Worm (Caenorhabditis elegans) whole organism, L1 larva: ENCODE results near the gene Y32G9A.12.

Experiments
- C34B4.2 ChIP-seq: sonication (generic microtip); optimal IDR thresholded peaks from 2 replicates; lab custom pipeline; 2017; ENCODE audit warnings: mild to moderate bottlenecking, missing genetic modification characterization, missing compliant biosample characterization
- F16B12.6 ChIP-seq: fragments of 150-350 bp; optimal IDR thresholded peaks from 2 replicates; lab custom pipeline; 2014; ENCODE audit warnings: missing biosample characterization, missing genetic modification characterization
- ama-1 ChIP-seq: fragments of 150-350 bp; optimal IDR thresholded peaks from 2 replicates; lab custom pipeline; 2014
- ceh-63 ChIP-seq: fragments of 200-800 bp; sonication (Bioruptor generic); optimal IDR thresholded peaks from 2 replicates; lab custom pipeline; 2018; ENCODE audit warnings: mild to moderate bottlenecking, missing genetic modification characterization, missing compliant biosample characterization
- ces-1 ChIP-seq: fragments of 150-350 bp; optimal IDR thresholded peaks from 2 replicates; lab custom pipeline; 2014; ENCODE audit warnings: missing biosample characterization, missing genetic modification reagents, missing genetic modification characterization
- efl-1 ChIP-seq, 4 experiments: fragments of 150-350 bp; optimal IDR thresholded peaks in 3 of 4; peaks in 1 of 4; 1 replicate in 1 of 4; 2 replicates in 3 of 4; lab custom pipeline; 2014; ENCODE audit warnings: missing biosample characterization in 2 of 4, missing genetic modification characterization in 2 of 4, missing genetic modification reagents in 2 of 4
- egl-13 ChIP-seq: sonication (generic microtip); optimal IDR thresholded peaks from 2 replicates; lab custom pipeline; 2016; ENCODE audit warnings: missing genotype, missing genetic modification reagents, missing genetic modification characterization, missing compliant biosample characterization
- egl-27 ChIP-seq, 2 experiments: fragments of 150-350 bp in 1 of 2; sonication (generic microtip); optimal IDR thresholded peaks; 3 replicates each; lab custom pipeline; 2017 to 2018; ENCODE audit warnings: missing biosample characterization in 2 of 2, missing genetic modification characterization in 2 of 2, missing genetic modification reagents in 2 of 2
- elt-2 ChIP-seq: sonication (generic microtip); optimal IDR thresholded peaks from 2 replicates; lab custom pipeline; 2016; ENCODE audit warnings: missing genetic modification characterization, mild to moderate bottlenecking, inconsistent platforms, missing compliant biosample characterization, missing genetic modification reagents
- ets-5 ChIP-seq: fragments of 200-800 bp; sonication (Bioruptor generic); IDR thresholded peaks from 2 replicates; pipeline ENCODE4 v1.3.6; 2022; ENCODE audit warnings: missing genetic modification characterization, missing compliant biosample characterization
- fkh-4 ChIP-seq: sonication (generic microtip); optimal IDR thresholded peaks from 2 replicates; lab custom pipeline; 2016; ENCODE audit warnings: missing compliant biosample characterization, missing genetic modification characterization, borderline replicate concordance
- fkh-8 ChIP-seq: sonication (generic microtip); optimal IDR thresholded peaks from 2 replicates; lab custom pipeline; 2016; ENCODE audit warnings: mild to moderate bottlenecking, missing genetic modification characterization, missing compliant biosample characterization
- hlh-17 ChIP-seq: fragments of 200-800 bp; sonication (Bioruptor generic); optimal IDR thresholded peaks from 2 replicates; lab custom pipeline; 2018; ENCODE audit warnings: missing genetic modification characterization, mild to moderate bottlenecking, missing compliant biosample characterization, moderate library complexity, borderline replicate concordance
- jun-1 ChIP-seq: fragments of 150-350 bp; optimal IDR thresholded peaks from 2 replicates; lab custom pipeline; 2014; ENCODE audit warnings: missing biosample characterization, missing genetic modification reagents, missing genetic modification characterization
- lin-13 ChIP-seq: fragments of 150-350 bp; optimal IDR thresholded peaks from 2 replicates; lab custom pipeline; 2014; ENCODE audit warnings: missing biosample characterization, missing genetic modification reagents, missing genetic modification characterization
- lin-15B ChIP-seq: fragments of 150-350 bp; sonication (generic microtip); optimal IDR thresholded peaks from 3 replicates; lab custom pipeline; 2014; ENCODE audit warnings: missing biosample characterization, missing genetic modification characterization
- lin-35 ChIP-seq, 2 experiments: fragments of 150-350 bp; optimal IDR thresholded peaks; 2 replicates each; lab custom pipeline; 2014; ENCODE audit warnings: missing biosample characterization in 2 of 2, missing genetic modification characterization in 2 of 2, missing genetic modification reagents in 2 of 2
- lir-3 ChIP-seq: sonication (generic microtip); optimal IDR thresholded peaks from 2 replicates; lab custom pipeline; 2016; ENCODE audit warnings: mild to moderate bottlenecking, missing genetic modification characterization, moderate library complexity, missing compliant biosample characterization; ENCODE audit not compliant: poor library complexity
- lsy-2 ChIP-seq, 2 experiments: fragments of 150-350 bp; optimal IDR thresholded peaks; 2 replicates each; lab custom pipeline; 2014; ENCODE audit warnings: missing biosample characterization in 2 of 2, missing genetic modification characterization in 2 of 2
- mab-9 ChIP-seq: fragments of 200-800 bp; sonication (Bioruptor generic); IDR thresholded peaks from 2 replicates; pipeline ENCODE4 v1.3.6; 2022; ENCODE audit warnings: missing genetic modification reagents, missing genetic modification characterization, missing compliant biosample characterization
- mef-2 ChIP-seq: fragments of 150-350 bp; optimal IDR thresholded peaks from 2 replicates; lab custom pipeline; 2014; ENCODE audit warnings: missing biosample characterization, missing genetic modification characterization
- nhr-12 ChIP-seq: sonication (generic microtip); optimal IDR thresholded peaks from 2 replicates; lab custom pipeline; 2017; ENCODE audit warnings: missing biosample characterization, missing genetic modification characterization
- nhr-19 ChIP-seq: fragments of 200-800 bp; sonication (Bioruptor generic); conservative IDR thresholded peaks from 2 replicates; pipeline ENCODE4 v1.3.6; 2022; ENCODE audit warnings: missing genetic modification characterization, missing compliant biosample characterization
- nhr-84 ChIP-seq: sonication (generic microtip); optimal IDR thresholded peaks from 2 replicates; lab custom pipeline; 2017; ENCODE audit warnings: missing biosample characterization, missing genetic modification characterization
- nhr-90 ChIP-seq: sonication (generic microtip); optimal IDR thresholded peaks from 2 replicates; lab custom pipeline; 2016; ENCODE audit warnings: mild to moderate bottlenecking, missing genetic modification characterization, missing compliant biosample characterization; ENCODE audit not compliant: poor library complexity
- pag-3 ChIP-seq: sonication (generic microtip); optimal IDR thresholded peaks from 2 replicates; lab custom pipeline; 2017; ENCODE audit warnings: missing genetic modification characterization, mild to moderate bottlenecking, missing compliant biosample characterization, antibody characterized with exemption, borderline replicate concordance; ENCODE audit not compliant: insufficient read depth
- pqm-1 ChIP-seq: sonication (generic microtip); optimal IDR thresholded peaks from 3 replicates; lab custom pipeline; 2017; ENCODE audit warnings: missing biosample characterization, missing genetic modification characterization
- rnt-1 ChIP-seq: sonication (generic microtip); optimal IDR thresholded peaks from 2 replicates; lab custom pipeline; 2016; ENCODE audit warnings: mild to moderate bottlenecking, missing genetic modification characterization, moderate library complexity, missing compliant biosample characterization
- snpc-4 ChIP-seq: fragments of 150-350 bp; optimal IDR thresholded peaks from 2 replicates; lab custom pipeline; 2014; ENCODE audit warnings: missing biosample characterization, missing genetic modification characterization
- snu-23 ChIP-seq: sonication (generic microtip); optimal IDR thresholded peaks from 2 replicates; lab custom pipeline; 2016; ENCODE audit warnings: missing genetic modification characterization, missing compliant biosample characterization
- sox-4 ChIP-seq: sonication (generic microtip); optimal IDR thresholded peaks from 2 replicates; lab custom pipeline; 2016; ENCODE audit warnings: missing genetic modification characterization, missing compliant biosample characterization
- swsn-7 ChIP-seq: sonication (generic microtip); optimal IDR thresholded peaks from 2 replicates; lab custom pipeline; 2016; ENCODE audit warnings: missing genetic modification characterization, missing compliant biosample characterization
- tbx-2 ChIP-seq: sonication (generic microtip); optimal IDR thresholded peaks from 2 replicates; lab custom pipeline; 2016; ENCODE audit warnings: missing genetic modification characterization, missing compliant biosample characterization
- unc-30 ChIP-seq: sonication (generic microtip); optimal IDR thresholded peaks from 2 replicates; lab custom pipeline; 2017; ENCODE audit warnings: missing biosample characterization, missing genetic modification characterization
- unc-62 ChIP-seq: fragments of 150-350 bp; optimal IDR thresholded peaks from 2 replicates; lab custom pipeline; 2014; ENCODE audit warnings: missing biosample characterization, missing genetic modification reagents, missing genetic modification characterization
- xbp-1 ChIP-seq: sonication (generic microtip); optimal IDR thresholded peaks from 2 replicates; lab custom pipeline; 2016; ENCODE audit warnings: missing genetic modification characterization, missing compliant biosample characterization
- zag-1 ChIP-seq: fragments of 150-350 bp; optimal IDR thresholded peaks from 2 replicates; lab custom pipeline; 2014; ENCODE audit warnings: missing biosample characterization, missing genetic modification characterization
- ztf-11 ChIP-seq, 2 experiments: sonication (generic microtip); optimal IDR thresholded peaks; 2 replicates each; lab custom pipeline; 2016 to 2017; ENCODE audit warnings: missing genetic modification characterization in 2 of 2, missing biosample characterization in 1 of 2, missing compliant biosample characterization in 1 of 2
- ztf-4 ChIP-seq: fragments of 150-350 bp; optimal IDR thresholded peaks from 2 replicates; lab custom pipeline; 2014; ENCODE audit warnings: missing biosample characterization, missing genetic modification characterization

Gene Y32G9A.12

ce11 chrV:1920105-1920504 lies at the start of gene Y32G9A.12:
Y32G9A.12 (minus strand) TSS chrV:1920205.
- no peak for TF ChIP-seq mab-9 (GFP tag; lab: Robert Waterston, UW)
- no peak for TF ChIP-seq lin-13
- TF ChIP-seq C34B4.2 (tag; lab: Kevin White, UChicago) = no peak
- no peak for TF ChIP-seq pag-3 (tag; lab: Kevin White, UChicago)
- TF ChIP-seq ceh-63 (GFP tag; lab: Kevin White, UChicago) = no peak
- no peak for TF ChIP-seq fkh-8 (tag; lab: Kevin White, UChicago)
- TF ChIP-seq nhr-84 (tag; lab: Kevin White, UChicago) = no peak
- no peak for TF ChIP-seq hlh-17 (GFP tag; lab: Kevin White, UChicago)
- no peak for TF ChIP-seq nhr-90 (tag; lab: Kevin White, UChicago)
- TF ChIP-seq ama-1 (lab: Kevin White, UChicago) = no peak
- TF ChIP-seq F16B12.6 (tag; lab: Kevin White, UChicago) = no peak
- TF ChIP-seq unc-62 (GFP tag; lab: Kevin White, UChicago) = no peak
- TF ChIP-seq ztf-4 (tag; lab: Kevin White, UChicago) = no peak
- no peak for TF ChIP-seq lin-15B
- no peak for TF ChIP-seq jun-1

ce11 chrV:1969690-1970089 lies 49.7 kb upstream of the Y32G9A.12 start:
- TF ChIP-seq egl-13 (tag; lab: Kevin White, UChicago) (no peak), pqm-1 (tag; lab: Kevin White, UChicago) (no peak), sox-4 (no peak), fkh-4 (no peak), xbp-1 (tag; lab: Kevin White, UChicago) (no peak), nhr-12 (tag; lab: Kevin White, UChicago) (no peak), egl-27 (tag; optimal IDR thresholded peaks at IDR 0.05; lab: Kevin White, UChicago) (no peak), efl-1 (optimal IDR thresholded peaks at IDR 0.05; lab: Kevin White, UChicago) (no peak), efl-1 (GFP tag; optimal IDR thresholded peaks at IDR 0.05 in 1 of 2; lab: Kevin White, UChicago) (no peak), lir-3 (tag; lab: Kevin White, UChicago) (no peak), mef-2 (no peak), elt-2 (tag; lab: Kevin White, UChicago) (no peak), zag-1 (no peak), unc-30 (no peak), snu-23 (GFP tag; lab: Kevin White, UChicago) (no peak), lsy-2 (tag; optimal IDR thresholded peaks at IDR 0.05; lab: Kevin White, UChicago) (no peak), F16B12.6 (tag; lab: Kevin White, UChicago) (no peak), lin-35 (GFP tag; optimal IDR thresholded peaks at IDR 0.05; lab: Kevin White, UChicago) (no peak), ces-1 (no peak)

ce11 chrV:1969228-1969627 lies 49.2 kb upstream of the Y32G9A.12 start, which contains the start of gene acs-3:
acs-3 (plus strand) TSS chrV:1969528.
- TF ChIP-seq snpc-4 (tag; lab: Kevin White, UChicago) (no peak), nhr-90 (tag; lab: Kevin White, UChicago) (no peak), unc-62 (GFP tag; lab: Kevin White, UChicago) (no peak), ets-5 (GFP tag; lab: Robert Waterston, UW) (no peak), efl-1 (optimal IDR thresholded peaks at IDR 0.05; lab: Kevin White, UChicago) (no peak), efl-1 (GFP tag; optimal IDR thresholded peaks at IDR 0.05 in 1 of 2; lab: Kevin White, UChicago) (no peak), tbx-2 (no peak), rnt-1 (tag; lab: Kevin White, UChicago) (no peak), swsn-7 (tag; lab: Kevin White, UChicago) (no peak), nhr-19 (GFP tag; lab: Robert Waterston, UW) (no peak), fkh-8 (tag; lab: Kevin White, UChicago) (no peak), ztf-11 (tag; optimal IDR thresholded peaks at IDR 0.05; lab: Kevin White, UChicago) (no peak)
